Worm (Caenorhabditis elegans) whole organism, early embryonic: ENCODE results near the gene srb-6.

Experiments
- F13C5.2 ChIP-seq: sonication (generic microtip); optimal IDR thresholded peaks from 2 replicates; lab custom pipeline; 2017; ENCODE audit warnings: mild to moderate bottlenecking, missing genetic modification characterization, inconsistent platforms, missing compliant biosample characterization
- aly-1 ChIP-seq: sonication (generic microtip); optimal IDR thresholded peaks from 2 replicates; lab custom pipeline; 2016; ENCODE audit warnings: missing genetic modification characterization, missing compliant biosample characterization
- ama-1 ChIP-seq: fragments of 150-350 bp; optimal IDR thresholded peaks from 2 replicates; lab custom pipeline; 2014
- ceh-13 ChIP-seq: fragments of 200-800 bp; sonication (Bioruptor generic); optimal IDR thresholded peaks from 2 replicates; lab custom pipeline; 2018; ENCODE audit warnings: mild to moderate bottlenecking, missing genetic modification characterization, missing compliant biosample characterization
- flt-1 ChIP-seq: fragments of 200-800 bp; sonication (Bioruptor generic); IDR thresholded peaks from 2 replicates; pipeline ENCODE4 v1.3.6; 2022; ENCODE audit warnings: missing genetic modification characterization, missing compliant biosample characterization
- hnd-1 ChIP-seq: sonication (generic microtip); optimal IDR thresholded peaks from 2 replicates; lab custom pipeline; 2016; ENCODE audit warnings: missing genetic modification characterization, missing compliant biosample characterization
- pes-1 ChIP-seq: fragments of 200-800 bp; sonication (Bioruptor generic); IDR thresholded peaks from 2 replicates; pipeline ENCODE4 v1.3.6; 2022; ENCODE audit warnings: missing genetic modification reagents, missing genetic modification characterization, missing compliant biosample characterization
- tbx-11 ChIP-seq: fragments of 200-800 bp; sonication (Bioruptor generic); IDR thresholded peaks from 2 replicates; pipeline ENCODE4 v1.3.6; 2022; ENCODE audit warnings: missing genetic modification characterization, missing compliant biosample characterization
- tra-4 ChIP-seq: sonication (generic microtip); optimal IDR thresholded peaks from 2 replicates; lab custom pipeline; 2017; ENCODE audit warnings: missing genetic modification characterization, missing compliant biosample characterization

- TF ChIP-seq ama-1 (lab: Kevin White, UChicago) = peak; percentile 3
- TF ChIP-seq F13C5.2 (tag; lab: Kevin White, UChicago) = peak; percentile 45
- TF ChIP-seq ceh-13 (GFP tag; lab: Kevin White, UChicago) = no peak
- no peak for TF ChIP-seq hnd-1 (tag; lab: Kevin White, UChicago)
- no peak for TF ChIP-seq flt-1 (GFP tag; lab: Robert Waterston, UW)
- no peak for TF ChIP-seq tra-4 (tag; lab: Kevin White, UChicago)
- no peak for TF ChIP-seq pes-1 (GFP tag; lab: Robert Waterston, UW)
- no peak for TF ChIP-seq tbx-11 (GFP tag; lab: Robert Waterston, UW)
- no peak for TF ChIP-seq aly-1
Measured at ce11 chrII:10174338-10174737, 20.4 kb upstream of the srb-6 start, which contains the start of gene F33H1.4.
